Worm (Caenorhabditis elegans): ENCODE measurements around the gene tsn-1.

The tsn-1 gene

DNA sequence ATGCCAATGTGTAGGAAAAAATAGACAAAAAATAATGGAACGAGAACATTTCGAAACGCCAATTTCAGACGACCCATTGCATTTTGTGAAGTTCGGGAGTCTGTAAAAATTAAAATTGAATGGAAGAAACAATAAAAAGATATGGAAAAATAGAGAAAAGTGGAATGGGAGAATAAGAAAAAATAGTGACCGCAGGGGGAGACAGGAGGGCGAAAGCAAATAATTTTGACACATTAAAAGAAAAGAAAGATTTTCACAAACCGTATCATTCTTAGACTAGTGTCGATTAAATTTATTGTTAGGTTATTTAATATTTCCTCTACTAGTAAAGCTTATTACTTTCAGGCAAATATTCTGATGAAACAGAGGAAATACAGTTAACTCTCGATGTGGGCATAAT is 27.2 kb downstream of the tsn-1 start, which contains the start of gene F41C3.11:
TSS of gene F41C3.11 (minus strand) at position 101 of the 400 bp plus-strand sequence.
- no peak for TF ChIP-seq nhr-25 (tag; optimal IDR thresholded peaks at IDR 0.05)
- no peak for TF ChIP-seq zag-1 (tag; optimal IDR thresholded peaks at IDR 0.05)
- no peak for TF ChIP-seq ztf-11 (tag; optimal IDR thresholded peaks at IDR 0.05)
- no peak for TF ChIP-seq sma-3 (GFP tag; optimal IDR thresholded peaks at IDR 0.05)
- no peak for TF ChIP-seq lsy-2 (tag; optimal IDR thresholded peaks at IDR 0.05)
- TF ChIP-seq nhr-23 (tag; optimal IDR thresholded peaks at IDR 0.05), result no peak
- TF ChIP-seq unc-62 (GFP tag; optimal IDR thresholded peaks at IDR 0.05), result no peak
- TF ChIP-seq Y55F3AM.14 (GFP tag; optimal IDR thresholded peaks at IDR 0.05), result no peak
- no peak for TF ChIP-seq alr-1 (tag; optimal IDR thresholded peaks at IDR 0.05)
- no peak for TF ChIP-seq ceh-82 (tag; optimal IDR thresholded peaks at IDR 0.05)
- no peak for TF ChIP-seq C34F6.9 (tag; optimal IDR thresholded peaks at IDR 0.05)
- no peak for TF ChIP-seq lin-39 (tag; optimal IDR thresholded peaks at IDR 0.05)
- no peak for TF ChIP-seq crh-2 (tag; optimal IDR thresholded peaks at IDR 0.05)
- no peak for TF ChIP-seq sma-9 (GFP tag; optimal IDR thresholded peaks at IDR 0.05)
- TF ChIP-seq sma-9 (tag; optimal IDR thresholded peaks at IDR 0.05), result no peak
- no peak for TF ChIP-seq nhr-12 (tag; optimal IDR thresholded peaks at IDR 0.05)
- no peak for TF ChIP-seq F13H6.1 (tag; optimal IDR thresholded peaks at IDR 0.05)

DNA sequence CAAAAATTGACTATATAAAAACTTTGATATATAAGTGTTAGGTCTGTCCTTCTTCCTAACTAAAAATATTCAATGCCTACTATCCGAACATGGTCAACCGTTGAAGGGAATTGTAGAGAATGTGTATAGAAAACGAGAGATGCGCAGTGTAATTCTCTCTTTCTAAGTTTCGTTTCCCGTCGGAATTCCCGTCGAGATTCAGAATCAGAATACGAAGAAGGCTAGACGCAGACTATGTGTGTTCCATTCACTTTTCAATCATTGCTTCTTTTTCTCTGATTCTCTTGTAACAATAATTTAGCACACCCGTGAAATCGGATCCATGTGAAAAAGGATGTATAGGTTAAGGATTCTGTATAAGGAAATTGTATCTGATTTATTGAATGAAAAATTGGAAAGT is 27.9 kb downstream of the tsn-1 start:
- TF ChIP-seq nhr-11 (tag; optimal IDR thresholded peaks at IDR 0.05), result no peak
- TF ChIP-seq ama-1 (optimal IDR thresholded peaks at IDR 0.05), result no peak
- TF ChIP-seq ceh-16 (tag; optimal IDR thresholded peaks at IDR 0.05), result no peak
- TF ChIP-seq R02D3.7 (tag; optimal IDR thresholded peaks at IDR 0.05), result no peak
- TF ChIP-seq elt-3 (tag; optimal IDR thresholded peaks at IDR 0.05), result no peak
- peak; percentile 93 for TF ChIP-seq blmp-1 (tag; optimal IDR thresholded peaks at IDR 0.05; ENCODE audit: insufficient read depth)
- TF ChIP-seq mbf-1 (tag; optimal IDR thresholded peaks at IDR 0.05), result no peak
- no peak for TF ChIP-seq egl-27 (tag; optimal IDR thresholded peaks at IDR 0.05)
- TF ChIP-seq nhr-25 (tag; optimal IDR thresholded peaks at IDR 0.05), result peak; percentile 10
- TF ChIP-seq zag-1 (tag; optimal IDR thresholded peaks at IDR 0.05), result no peak
- TF ChIP-seq aly-2 (tag; optimal IDR thresholded peaks at IDR 0.05), result no peak
- no peak for TF ChIP-seq nhr-23 (tag; optimal IDR thresholded peaks at IDR 0.05)
- TF ChIP-seq sma-9 (GFP tag; optimal IDR thresholded peaks at IDR 0.05), result no peak
- TF ChIP-seq sma-9 (tag; optimal IDR thresholded peaks at IDR 0.05), result no peak
- no peak for TF ChIP-seq nhr-10 (tag; optimal IDR thresholded peaks at IDR 0.05)
- no peak for TF ChIP-seq ztf-11 (tag; optimal IDR thresholded peaks at IDR 0.05)

DNA sequence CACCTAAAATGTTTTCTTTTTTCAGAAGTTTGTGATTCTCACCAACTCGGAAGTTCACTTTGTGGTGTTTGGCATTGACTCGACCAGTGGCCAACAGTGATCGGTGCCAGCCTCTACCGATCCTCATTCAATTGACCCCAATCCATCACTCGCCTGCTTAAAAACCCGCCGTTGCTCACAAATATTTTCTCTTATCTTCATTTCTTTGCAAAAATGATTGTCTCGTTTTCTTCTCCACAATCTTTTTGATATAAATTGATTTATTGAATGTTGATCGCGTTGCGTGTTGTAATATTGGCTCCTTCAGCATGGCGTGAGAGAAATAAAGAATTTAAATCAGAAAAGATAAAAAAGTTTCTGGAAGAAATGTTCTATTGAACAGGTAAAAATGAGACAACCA is 30.0 kb downstream of the tsn-1 start:
- TF ChIP-seq lsy-2 (tag; optimal IDR thresholded peaks at IDR 0.05), result peak in 1 of 2 experiments; percentile 33
- no peak for TF ChIP-seq ztf-1 (GFP tag; conservative IDR thresholded peaks at IDR 0.05)
- no peak for TF ChIP-seq unc-62 (GFP tag; optimal IDR thresholded peaks at IDR 0.05)
- TF ChIP-seq nhr-23 (tag; optimal IDR thresholded peaks at IDR 0.05), result no peak
- TF ChIP-seq lin-39 (tag; optimal IDR thresholded peaks at IDR 0.05), result no peak
- no peak for TF ChIP-seq nhr-10 (tag; optimal IDR thresholded peaks at IDR 0.05)
- TF ChIP-seq mab-5 (tag; optimal IDR thresholded peaks at IDR 0.05), result peak; percentile 30
- TF ChIP-seq unc-39 (tag; optimal IDR thresholded peaks at IDR 0.05), result no peak
- TF ChIP-seq aly-2 (tag; optimal IDR thresholded peaks at IDR 0.05), result no peak
- peak; percentile 26 for TF ChIP-seq C34F6.9 (tag; optimal IDR thresholded peaks at IDR 0.05)
- TF ChIP-seq mdl-1 (tag; optimal IDR thresholded peaks at IDR 0.05), result no peak
- no peak for TF ChIP-seq nhr-25 (tag; optimal IDR thresholded peaks at IDR 0.05)
- no peak for TF ChIP-seq R02D3.7 (tag; optimal IDR thresholded peaks at IDR 0.05)
- peak; percentile 28 for TF ChIP-seq F13H6.1 (tag; optimal IDR thresholded peaks at IDR 0.05)
- TF ChIP-seq sma-9 (GFP tag; optimal IDR thresholded peaks at IDR 0.05), result peak; percentile 45
- TF ChIP-seq sma-9 (tag; optimal IDR thresholded peaks at IDR 0.05), result no peak
- TF ChIP-seq gmeb-1 (tag; optimal IDR thresholded peaks at IDR 0.05), result no peak
- no peak for TF ChIP-seq peb-1 (tag; optimal IDR thresholded peaks at IDR 0.05)
- no peak for TF ChIP-seq sma-3 (GFP tag; optimal IDR thresholded peaks at IDR 0.05)
- TF ChIP-seq alr-1 (tag; optimal IDR thresholded peaks at IDR 0.05), result no peak

DNA sequence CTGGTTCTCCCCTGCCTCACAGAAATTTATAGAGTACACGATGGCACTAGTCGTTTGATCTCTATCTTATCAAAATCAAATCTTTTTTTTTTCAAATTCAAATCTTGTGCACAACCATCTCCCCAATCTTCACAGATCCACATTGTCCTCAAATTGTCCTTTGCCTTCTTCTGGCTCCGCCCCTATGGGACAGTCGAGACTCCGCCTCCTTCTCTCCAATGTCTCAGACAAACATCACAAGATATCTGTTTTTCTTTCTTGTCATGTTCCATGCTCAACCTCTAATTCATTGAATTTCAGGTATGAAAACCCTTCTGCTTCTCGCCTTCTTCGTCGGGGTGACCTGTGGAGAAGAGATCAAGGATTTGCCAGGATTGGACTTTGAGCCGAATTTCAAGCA is 30.7 kb downstream of the tsn-1 start, which contains the start of gene ctsa-1.1:
TSS of gene ctsa-1.1 (plus strand) at position 301 of the 400 bp plus-strand sequence.
- no peak for TF ChIP-seq ZK546.5 (tag; optimal IDR thresholded peaks at IDR 0.05)
- no peak for TF ChIP-seq unc-62 (GFP tag; optimal IDR thresholded peaks at IDR 0.05)
- no peak for TF ChIP-seq lin-39 (tag; optimal IDR thresholded peaks at IDR 0.05)
- TF ChIP-seq F13H6.1 (tag; optimal IDR thresholded peaks at IDR 0.05), result no peak
- no peak for TF ChIP-seq snpc-4 (tag; optimal IDR thresholded peaks at IDR 0.05)
- TF ChIP-seq nhr-21 (tag; optimal IDR thresholded peaks at IDR 0.05), result no peak
- no peak for TF ChIP-seq sma-9 (GFP tag; optimal IDR thresholded peaks at IDR 0.05)
- TF ChIP-seq sma-9 (tag; optimal IDR thresholded peaks at IDR 0.05), result no peak
- no peak for TF ChIP-seq nhr-6 (tag; optimal IDR thresholded peaks at IDR 0.05)
- no peak for TF ChIP-seq lin-11 (tag; optimal IDR thresholded peaks at IDR 0.05)
- no peak for TF ChIP-seq ztf-4 (tag; optimal IDR thresholded peaks at IDR 0.05)
- TF ChIP-seq dmd-4 (tag; optimal IDR thresholded peaks at IDR 0.05), result no peak
- TF ChIP-seq elt-3 (tag; optimal IDR thresholded peaks at IDR 0.05), result no peak
- no peak for TF ChIP-seq crh-2 (tag; optimal IDR thresholded peaks at IDR 0.05)
- no peak for TF ChIP-seq nhr-11 (tag; optimal IDR thresholded peaks at IDR 0.05)
- no peak for TF ChIP-seq elt-1 (tag; optimal IDR thresholded peaks at IDR 0.05)
- no peak for TF ChIP-seq mab-5 (tag; optimal IDR thresholded peaks at IDR 0.05)
- TF ChIP-seq nhr-10 (tag; optimal IDR thresholded peaks at IDR 0.05), result no peak
- no peak for TF ChIP-seq nhr-129 (tag; optimal IDR thresholded peaks at IDR 0.05)
- TF ChIP-seq nhr-237 (tag; optimal IDR thresholded peaks at IDR 0.05), result no peak
- no peak for TF ChIP-seq sem-4 (tag; optimal IDR thresholded peaks at IDR 0.05)

Data from whole organism, L2 larva.